Worm (Caenorhabditis elegans) whole organism, late embryonic: Measurements from ENCODE around the gene D1025.1.
"Not testable (repeated sequence)": the region's sequence is repeated elsewhere in the genome, so short reads cannot be mapped to it uniquely, and the experiment has no call there.

Experiments
- ceh-14 ChIP-seq: sonication (generic microtip); optimal IDR thresholded peaks from 2 replicates; lab custom pipeline; 2016; ENCODE audit warnings: missing genotype, missing genetic modification characterization, missing compliant biosample characterization
- ceh-18 ChIP-seq: sonication (generic microtip); optimal IDR thresholded peaks from 2 replicates; lab custom pipeline; 2016; ENCODE audit warnings: missing genetic modification characterization, missing compliant biosample characterization
- ceh-19 ChIP-seq: fragments of 200-800 bp; sonication (Bioruptor generic); optimal IDR thresholded peaks from 2 replicates; lab custom pipeline; 2018; ENCODE audit warnings: mild to moderate bottlenecking, missing genetic modification characterization, missing compliant biosample characterization
- ceh-2 ChIP-seq: sonication (generic microtip); optimal IDR thresholded peaks from 2 replicates; lab custom pipeline; 2016; ENCODE audit warnings: missing genotype, missing genetic modification characterization, missing compliant biosample characterization
- ceh-22 ChIP-seq: sonication (generic microtip); optimal IDR thresholded peaks from 2 replicates; lab custom pipeline; 2017; ENCODE audit warnings: missing biosample characterization, missing genetic modification characterization
- ceh-31 ChIP-seq: sonication (generic microtip); optimal IDR thresholded peaks from 2 replicates; lab custom pipeline; 2016; ENCODE audit warnings: missing genetic modification characterization, missing compliant biosample characterization
- ceh-48 ChIP-seq: sonication (generic microtip); optimal IDR thresholded peaks from 2 replicates; lab custom pipeline; 2016; ENCODE audit warnings: missing genetic modification characterization, inconsistent platforms, missing compliant biosample characterization
- ets-4 ChIP-seq: sonication (generic microtip); optimal IDR thresholded peaks from 2 replicates; lab custom pipeline; 2016; ENCODE audit warnings: missing genetic modification characterization, missing compliant biosample characterization
- fkh-6 ChIP-seq: sonication (generic microtip); optimal IDR thresholded peaks from 2 replicates; lab custom pipeline; 2016; ENCODE audit warnings: missing genetic modification characterization, missing compliant biosample characterization
- gmeb-2 ChIP-seq: sonication (generic microtip); optimal IDR thresholded peaks from 2 replicates; lab custom pipeline; 2016; ENCODE audit warnings: missing genetic modification characterization, inconsistent platforms, missing compliant biosample characterization
- hlh-15 ChIP-seq: sonication (generic microtip); optimal IDR thresholded peaks from 2 replicates; lab custom pipeline; 2016; ENCODE audit warnings: missing genetic modification characterization, missing compliant biosample characterization
- nfya-1 ChIP-seq: sonication (generic microtip); optimal IDR thresholded peaks from 2 replicates; lab custom pipeline; 2017; ENCODE audit warnings: missing genetic modification characterization, mild to moderate bottlenecking, missing compliant biosample characterization, antibody characterized with exemption, moderate library complexity
- nhr-11 ChIP-seq: fragments of 150-350 bp; optimal IDR thresholded peaks from 2 replicates; lab custom pipeline; 2014; ENCODE audit warnings: missing biosample characterization, missing genetic modification characterization
- odd-2 ChIP-seq: sonication (generic microtip); optimal IDR thresholded peaks from 2 replicates; lab custom pipeline; 2017; ENCODE audit warnings: antibody characterized with exemption, mild to moderate bottlenecking, missing genetic modification characterization, missing compliant biosample characterization
- pat-9 ChIP-seq: fragments of 200-800 bp; sonication (Bioruptor generic); optimal IDR thresholded peaks from 2 replicates; lab custom pipeline; 2018; ENCODE audit warnings: mild to moderate bottlenecking, missing genetic modification characterization, moderate library complexity, missing compliant biosample characterization
- pax-1 ChIP-seq: fragments of 150-350 bp; optimal IDR thresholded peaks from 2 replicates; lab custom pipeline; 2014; ENCODE audit warnings: missing biosample characterization, missing genetic modification characterization
- pha-2 ChIP-seq: sonication (generic microtip); optimal IDR thresholded peaks from 2 replicates; lab custom pipeline; 2017; ENCODE audit warnings: mild to moderate bottlenecking, missing genetic modification characterization, missing compliant biosample characterization
- pha-4 ChIP-seq: fragments of 150-350 bp; optimal IDR thresholded peaks from 2 replicates; lab custom pipeline; 2018; ENCODE audit warnings: missing biosample characterization, missing genetic modification reagents, missing genetic modification characterization
- pros-1 ChIP-seq: fragments of 150-350 bp; optimal IDR thresholded peaks from 2 replicates; lab custom pipeline; 2014; ENCODE audit warnings: missing biosample characterization, missing genetic modification reagents, missing genetic modification characterization
- rnt-1 ChIP-seq: sonication (generic microtip); optimal IDR thresholded peaks from 2 replicates; lab custom pipeline; 2016; ENCODE audit warnings: missing genetic modification characterization, missing compliant biosample characterization
- sox-4 ChIP-seq: sonication (generic microtip); optimal IDR thresholded peaks from 2 replicates; lab custom pipeline; 2017; ENCODE audit warnings: mild to moderate bottlenecking, missing genetic modification characterization, inconsistent platforms, missing compliant biosample characterization
- syd-9 ChIP-seq: sonication (generic microtip); optimal IDR thresholded peaks from 2 replicates; lab custom pipeline; 2016; ENCODE audit warnings: mild to moderate bottlenecking, missing genetic modification characterization, moderate library complexity, missing compliant biosample characterization
- tbx-2 ChIP-seq: sonication (generic microtip); optimal IDR thresholded peaks from 2 replicates; lab custom pipeline; 2016; ENCODE audit warnings: missing genetic modification characterization, missing compliant biosample characterization
- unc-3 ChIP-seq, 2 experiments: fragments of 200-800 bp in 1 of 2; sonication (Bioruptor generic) in 1 of 2; sonication (generic microtip) in 1 of 2; conservative IDR thresholded peaks in 1 of 2; optimal IDR thresholded peaks in 1 of 2; 2 replicates each; pipeline versions ENCODE4 v1.3.6 to Lab custom; 2016 to 2022; ENCODE audit warnings: missing compliant biosample characterization in 2 of 2, missing genetic modification characterization in 2 of 2, missing genetic modification reagents in 1 of 2
- unc-42 ChIP-seq: sonication (generic microtip); optimal IDR thresholded peaks from 2 replicates; lab custom pipeline; 2016; ENCODE audit warnings: missing genotype, missing genetic modification characterization, missing compliant biosample characterization
- unc-55 ChIP-seq: sonication (generic microtip); optimal IDR thresholded peaks from 2 replicates; lab custom pipeline; 2017; ENCODE audit warnings: missing biosample characterization, missing genetic modification reagents, missing genetic modification characterization
- unc-86 ChIP-seq: sonication (generic microtip); optimal IDR thresholded peaks from 2 replicates; lab custom pipeline; 2016; ENCODE audit warnings: missing genetic modification characterization, missing compliant biosample characterization
- zip-5 ChIP-seq: sonication (generic microtip); optimal IDR thresholded peaks from 2 replicates; lab custom pipeline; 2016; ENCODE audit warnings: missing genetic modification characterization, missing compliant biosample characterization
- ztf-16 ChIP-seq: sonication (generic microtip); optimal IDR thresholded peaks from 2 replicates; lab custom pipeline; 2017; ENCODE audit warnings: missing genetic modification characterization, missing compliant biosample characterization

Gene D1025.1

DNA sequence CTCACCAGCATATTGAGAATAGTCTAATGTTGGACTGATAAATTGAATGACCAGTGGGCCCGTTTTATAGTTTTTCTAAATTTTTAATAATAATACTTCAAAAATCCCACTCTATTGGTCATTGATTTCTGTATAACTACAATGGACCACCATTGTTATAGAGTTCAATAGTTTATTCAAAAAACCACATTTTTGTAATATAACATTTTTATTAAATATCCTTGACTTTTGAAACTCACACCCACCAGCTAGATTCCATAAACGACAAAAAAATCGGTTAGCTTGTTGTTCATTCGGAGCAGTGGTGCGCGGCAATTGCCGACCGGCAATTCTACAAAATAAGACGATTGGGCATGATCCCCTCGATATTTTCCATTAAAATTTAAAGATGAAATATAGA, 7.0 kb downstream of the D1025.1 start, which contains the start of gene nspc-18:
TSS of gene nspc-18 (minus strand) at position 101 of the 400 bp plus-strand sequence.
- TF ChIP-seq unc-42 (tag; lab: Kevin White, UChicago): no peak
- TF ChIP-seq ceh-31 (tag; lab: Kevin White, UChicago): no peak
- no peak for TF ChIP-seq ceh-2
- no peak for TF ChIP-seq rnt-1 (tag; lab: Kevin White, UChicago)
- TF ChIP-seq unc-86 (tag; lab: Kevin White, UChicago): no peak
- no peak for TF ChIP-seq pha-2 (tag; lab: Kevin White, UChicago)

ce11 chrX:14528399-14528798, 7.8 kb downstream of the D1025.1 start, which contains the start of gene nspc-19:
TSS of gene nspc-19 (plus strand) at chrX:14528699.
- TF ChIP-seq unc-55 (GFP tag; lab: Kevin White, UChicago); nfya-1 (tag; lab: Kevin White, UChicago); unc-86 (tag; lab: Kevin White, UChicago): not testable (repeated sequence)

ce11 chrX:14530107-14530506, 9.5 kb downstream of the D1025.1 start, which contains the start of gene nspc-20:
TSS of gene nspc-20 (minus strand) at chrX:14530207.
- no peak for TF ChIP-seq unc-55 (GFP tag; lab: Kevin White, UChicago)
- no peak for TF ChIP-seq syd-9
- no peak for TF ChIP-seq tbx-2 (tag; lab: Kevin White, UChicago)
- no peak for TF ChIP-seq odd-2 (tag; lab: Kevin White, UChicago)
- no peak for TF ChIP-seq ceh-48 (tag; lab: Kevin White, UChicago)
- no peak for TF ChIP-seq gmeb-2 (tag; lab: Kevin White, UChicago)
- TF ChIP-seq unc-3 (GFP tag; conservative IDR thresholded peaks at IDR 0.05; lab: Robert Waterston, UW): no peak
- TF ChIP-seq unc-3 (tag; optimal IDR thresholded peaks at IDR 0.05; lab: Kevin White, UChicago): no peak
- no peak for TF ChIP-seq ets-4 (tag; lab: Kevin White, UChicago)
- TF ChIP-seq hlh-15: no peak

DNA sequence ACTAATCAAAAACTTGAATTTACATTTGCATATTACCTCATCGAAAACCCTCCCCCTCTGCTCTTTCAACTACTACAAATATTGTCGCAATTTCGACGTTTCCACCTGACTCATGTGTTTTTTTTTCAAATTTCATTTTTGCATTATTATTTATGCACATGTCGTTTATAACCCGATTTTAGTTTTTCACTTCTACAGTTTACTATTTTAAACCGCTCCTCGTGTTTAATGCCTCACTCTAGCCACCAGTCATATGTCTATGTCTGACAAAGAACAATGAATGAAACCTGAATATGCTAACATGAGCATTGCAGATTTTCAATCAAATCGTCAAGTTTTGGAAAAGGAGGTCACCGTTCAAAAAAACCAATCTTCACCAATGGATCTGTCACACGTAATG, 13.6 kb downstream of the D1025.1 start, which contains the start of gene T24C2.5:
TSS of gene T24C2.5 (plus strand) at position 301 of the 400 bp plus-strand sequence.
- TF ChIP-seq odd-2 (tag; lab: Kevin White, UChicago): no peak
- TF ChIP-seq pros-1 (tag; lab: Kevin White, UChicago): no peak
- no peak for TF ChIP-seq pat-9 (tag; lab: Kevin White, UChicago)
- no peak for TF ChIP-seq ztf-16 (tag; lab: Kevin White, UChicago)
- TF ChIP-seq zip-5 (tag; lab: Kevin White, UChicago): no peak
- no peak for TF ChIP-seq fkh-6 (tag; lab: Kevin White, UChicago)
- TF ChIP-seq nhr-11 (tag; lab: Kevin White, UChicago): no peak
- no peak for TF ChIP-seq ceh-14 (tag; lab: Kevin White, UChicago)
- no peak for TF ChIP-seq pax-1 (tag; lab: Kevin White, UChicago)
- no peak for TF ChIP-seq ceh-19 (GFP tag; lab: Kevin White, UChicago)
- TF ChIP-seq sox-4: no peak

DNA sequence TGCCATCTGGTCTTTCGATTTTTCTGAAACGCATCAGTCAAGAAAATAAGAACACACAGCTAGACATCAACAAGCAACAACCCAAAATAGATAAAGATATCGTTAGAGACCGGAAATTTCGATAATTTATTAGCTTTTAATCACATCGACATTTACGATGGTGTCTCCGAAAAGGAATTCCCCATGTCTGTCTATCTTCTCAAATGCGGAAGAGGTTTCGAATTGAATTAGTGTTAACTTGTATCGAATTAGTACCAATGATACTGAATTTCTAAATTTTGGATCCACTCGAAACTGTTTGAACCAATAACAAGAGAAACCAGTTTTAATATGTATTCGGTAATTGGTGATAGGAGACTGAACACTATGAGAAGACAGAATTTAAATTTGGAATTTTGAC, 14.0 kb downstream of the D1025.1 start:
- TF ChIP-seq rnt-1 (tag; lab: Kevin White, UChicago) (no peak), nfya-1 (tag; lab: Kevin White, UChicago) (no peak), hlh-15 (no peak)

- TF ChIP-seq ceh-22 (no peak), rnt-1 (tag; lab: Kevin White, UChicago) (no peak)
Observed at ce11 chrX:14535913-14536312, 15.3 kb downstream of the D1025.1 start.

DNA sequence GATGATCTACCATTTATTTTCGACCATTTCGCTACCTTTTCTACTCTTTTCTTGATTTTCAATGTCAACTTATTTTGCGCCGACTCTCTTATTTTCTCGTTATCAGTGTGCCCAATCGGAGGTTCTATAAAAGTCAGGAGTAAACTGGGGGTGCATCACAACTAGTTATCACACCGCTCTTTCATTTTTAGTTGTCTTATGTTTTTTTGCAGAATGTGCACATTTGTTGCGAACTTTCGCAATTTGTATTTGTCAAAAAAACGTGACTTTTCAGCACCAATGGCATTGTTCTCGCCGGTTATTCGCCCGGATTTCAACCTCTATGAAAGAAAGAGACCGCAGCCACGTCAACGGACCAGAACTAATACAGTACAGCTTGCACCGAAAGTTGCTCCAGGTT, 17.1 kb downstream of the D1025.1 start:
- no peak for TF ChIP-seq nhr-11 (tag; lab: Kevin White, UChicago)
- TF ChIP-seq ceh-48 (tag; lab: Kevin White, UChicago): no peak
- no peak for TF ChIP-seq hlh-15
- no peak for TF ChIP-seq ceh-18 (tag; lab: Kevin White, UChicago)
- TF ChIP-seq pha-4 (tag; lab: Kevin White, UChicago): no peak
